Worm (Caenorhabditis elegans) whole organism, L3 larva: Measurements from ENCODE around the gene F31B9.4.

Experiments
- ama-1 ChIP-seq: fragments of 150-350 bp; optimal IDR thresholded peaks from 2 replicates; lab custom pipeline; 2018
- egl-5 ChIP-seq: fragments of 150-350 bp; optimal IDR thresholded peaks from 2 replicates; lab custom pipeline; 2017; ENCODE audit warnings: missing biosample characterization, missing genetic modification reagents, missing genetic modification characterization, inconsistent platforms
- nhr-237 ChIP-seq: fragments of 150-350 bp; optimal IDR thresholded peaks from 2 replicates; lab custom pipeline; 2014; ENCODE audit warnings: missing biosample characterization, missing genetic modification characterization
- snpc-4 ChIP-seq: fragments of 150-350 bp; optimal IDR thresholded peaks from 2 replicates; lab custom pipeline; 2014; ENCODE audit warnings: missing biosample characterization, missing genetic modification characterization
- unc-62 ChIP-seq: fragments of 150-350 bp; sonication (generic microtip); optimal IDR thresholded peaks from 4 replicates; lab custom pipeline; 2014; ENCODE audit warnings: missing biosample characterization, missing genetic modification reagents, missing genetic modification characterization
- zag-1 ChIP-seq: fragments of 150-350 bp; optimal IDR thresholded peaks from 2 replicates; lab custom pipeline; 2014; ENCODE audit warnings: missing biosample characterization, missing genetic modification characterization

- no peak for TF ChIP-seq snpc-4 (tag; lab: Kevin White, UChicago)
- TF ChIP-seq ama-1 (lab: Kevin White, UChicago) = no peak
- TF ChIP-seq zag-1 (tag; lab: Kevin White, UChicago) = no peak
- TF ChIP-seq nhr-237 = no peak
- TF ChIP-seq egl-5 = no peak
- no peak for TF ChIP-seq unc-62
Measured at ce11 chrX:15958767-15959166, 41.9 kb upstream of the F31B9.4 start, which contains the start of gene C09G1.5.
